Fruit fly (Drosophila melanogaster): ENCODE data around the gene CG31789.

Gene CG31789

dm6 chr2L:18616019-18616418 lies 10.3 kb downstream of the CG31789 start, which contains the start of gene IFT46:
TSS of gene IFT46 (minus strand) at chr2L:18616106.
- TF ChIP-seq en (GFP tag; optimal IDR thresholded peaks at IDR 0.05) (no peak), D19A (tag; optimal IDR thresholded peaks at IDR 0.05) (no peak), Dfd (GFP tag; optimal IDR thresholded peaks at IDR 0.05) (no peak), CG9609 (GFP tag; optimal IDR thresholded peaks at IDR 0.05) (no peak), CG12659 (GFP tag; optimal IDR thresholded peaks at IDR 0.05) (no peak), dimm (GFP tag; IDR thresholded peaks at IDR 0.05) (no peak), ac (GFP tag; optimal IDR thresholded peaks at IDR 0.05) (peak; percentile 60), abd-A (tag; optimal IDR thresholded peaks at IDR 0.05) (no peak), chn (GFP tag; optimal IDR thresholded peaks at IDR 0.05) (no peak), eyg (GFP tag; optimal IDR thresholded peaks at IDR 0.05) (no peak), Neu2 (GFP tag; optimal IDR thresholded peaks at IDR 0.05; ENCODE audit: borderline replicate concordance) (peak; percentile 48), fru (optimal IDR thresholded peaks at IDR 0.05) (no peak), Dll (GFP tag; IDR thresholded peaks at IDR 0.05; ENCODE audit: partially characterized antibody) (no peak), CG4424 (GFP tag; optimal IDR thresholded peaks at IDR 0.05) (no peak), ara (GFP tag; IDR thresholded peaks at IDR 0.05) (no peak), Abd-B (GFP tag; optimal IDR thresholded peaks at IDR 0.05) (no peak), CG3065 (GFP tag; optimal IDR thresholded peaks at IDR 0.05) (no peak), CHES-1-like (GFP tag; optimal IDR thresholded peaks at IDR 0.05) (no peak), her (GFP tag; optimal IDR thresholded peaks at IDR 0.05) (no peak), sim (GFP tag; IDR thresholded peaks at IDR 0.05) (no peak), peb (GFP tag; IDR thresholded peaks at IDR 0.05) (no peak), C15 (GFP tag; IDR thresholded peaks at IDR 0.05) (no peak), CG17802 (tag; optimal IDR thresholded peaks at IDR 0.05) (no peak), jigr1 (GFP tag; IDR thresholded peaks at IDR 0.05) (no peak), CG7556 (GFP tag; optimal IDR thresholded peaks at IDR 0.05) (no peak), CG15696 (tag; optimal IDR thresholded peaks at IDR 0.05) (peak; percentile 46), jumu (GFP tag; optimal IDR thresholded peaks at IDR 0.05) (no peak), CG12071 (GFP tag; optimal IDR thresholded peaks at IDR 0.05) (no peak), Atf-2 (GFP tag; optimal IDR thresholded peaks at IDR 0.05) (no peak), vvl (GFP tag; IDR thresholded peaks at IDR 0.05) (no peak), stc (GFP tag; IDR thresholded peaks at IDR 0.05) (no peak), exex (tag; optimal IDR thresholded peaks at IDR 0.05) (no peak), hkb (optimal IDR thresholded peaks at IDR 0.05) (no peak), hkb (GFP tag; IDR thresholded peaks at IDR 0.05) (no peak), HmgD (GFP tag; optimal IDR thresholded peaks at IDR 0.05) (no peak), CG14710 (tag; optimal IDR thresholded peaks at IDR 0.05) (peak; percentile 1), H15 (GFP tag; IDR thresholded peaks at IDR 0.05) (0 out of 3 replicates have a peak, but pooled peaks have one; percentile 23), Doc3 (GFP tag; IDR thresholded peaks at IDR 0.05; ENCODE audit: partially characterized antibody) (no peak), gem (tag; optimal IDR thresholded peaks at IDR 0.05) (no peak), p53 (GFP tag; optimal IDR thresholded peaks at IDR 0.05) (no peak), zen (tag; optimal IDR thresholded peaks at IDR 0.05) (peak; percentile 96), CG15073 (GFP tag; optimal IDR thresholded peaks at IDR 0.05) (no peak), gfzf (GFP tag; optimal IDR thresholded peaks at IDR 0.05) (no peak), CG4282 (GFP tag; optimal IDR thresholded peaks at IDR 0.05) (no peak), esg (GFP tag; conservative IDR thresholded peaks at IDR 0.05) (peak; percentile 34; the same call in 1 of the 2 replicates), sima (GFP tag; optimal IDR thresholded peaks at IDR 0.05) (no peak), z (GFP tag; IDR thresholded peaks at IDR 0.05) (no peak), CG6175 (GFP tag; IDR thresholded peaks at IDR 0.05) (no peak), BEAF-32 (GFP tag; optimal IDR thresholded peaks at IDR 0.05) (no peak), HLH54F (GFP tag; optimal IDR thresholded peaks at IDR 0.05) (no peak), Hsf (GFP tag; optimal IDR thresholded peaks at IDR 0.05) (no peak), ham (GFP tag; IDR thresholded peaks at IDR 0.05) (no peak), Oaz (GFP tag; IDR thresholded peaks at IDR 0.05) (no peak), ttk (GFP tag; IDR thresholded peaks at IDR 0.05) (no peak)
